Fruit fly (Drosophila melanogaster) whole organism, embryonic: ENCODE results near the gene CG14960.

ENCODE experiments used
- Ada2b ChIP-seq: fragments of 200-800 bp; sonication (Bioruptor generic); IDR thresholded peaks from 2 replicates; pipeline ENCODE4 v1.3.6; 2022; ENCODE audit warnings: missing biosample characterization, missing genetic modification characterization
- Bgb ChIP-seq: fragments of 200-800 bp; sonication (Bioruptor generic); IDR thresholded peaks from 2 replicates; pipeline ENCODE4 v1.3.6; 2022; ENCODE audit warnings: missing biosample characterization, missing genetic modification characterization; ENCODE audit not compliant: partially characterized antibody
- CG10147 ChIP-seq: fragments of 200-800 bp; sonication (Bioruptor generic); optimal IDR thresholded peaks from 2 replicates; lab custom pipeline; 2019; ENCODE audit warnings: missing biosample characterization, mild to moderate bottlenecking, missing genetic modification characterization, moderate library complexity
- CG10431 ChIP-seq: fragments of 200-800 bp; sonication (Bioruptor generic); optimal IDR thresholded peaks from 3 replicates; lab custom pipeline; 2018; ENCODE audit warnings: missing biosample characterization, mild to moderate bottlenecking, missing genetic modification characterization
- CG12071 ChIP-seq: fragments of 200-800 bp; sonication (Bioruptor generic); optimal IDR thresholded peaks from 3 replicates; lab custom pipeline; 2018; ENCODE audit warnings: missing biosample characterization, mild to moderate bottlenecking, missing genetic modification characterization
- CG12769 ChIP-seq: fragments of 200-800 bp; sonication (Bioruptor generic); optimal IDR thresholded peaks from 2 replicates; lab custom pipeline; 2019; ENCODE audit warnings: missing biosample characterization, mild to moderate bottlenecking, missing genetic modification characterization, moderate library complexity
- CG13123 ChIP-seq: fragments of 200-800 bp; sonication (Bioruptor generic); optimal IDR thresholded peaks from 2 replicates; lab custom pipeline; 2016; ENCODE audit warnings: missing biosample characterization, missing genetic modification characterization
- CG13775 ChIP-seq: fragments of 200-800 bp; sonication (Bioruptor generic); optimal IDR thresholded peaks from 3 replicates; lab custom pipeline; 2017; ENCODE audit warnings: missing biosample characterization, mild to moderate bottlenecking, missing genetic modification characterization
- CG14014 ChIP-seq: fragments of 200-800 bp; sonication (Bioruptor generic); IDR thresholded peaks from 2 replicates; pipeline ENCODE4 v1.3.6; 2022; ENCODE audit warnings: missing biosample characterization, missing genetic modification characterization
- CG17328 ChIP-seq: fragments of 200-800 bp; sonication (Bioruptor generic); IDR thresholded peaks from 2 replicates; pipeline ENCODE4 v1.3.6; 2022; ENCODE audit warnings: missing biosample characterization, missing genetic modification characterization
- CG18476 ChIP-seq: fragments of 200-800 bp; sonication (Bioruptor generic); optimal IDR thresholded peaks from 2 replicates; lab custom pipeline; 2016; ENCODE audit warnings: missing biosample characterization, mild to moderate bottlenecking, missing genetic modification characterization
- CG2129 ChIP-seq: fragments of 200-800 bp; sonication (Bioruptor generic); IDR thresholded peaks from 2 replicates; pipeline ENCODE4 v1.3.6; 2022; ENCODE audit warnings: missing biosample characterization, missing genetic modification characterization; ENCODE audit not compliant: partially characterized antibody
- CG30431 ChIP-seq: fragments of 200-800 bp; sonication (Bioruptor generic); optimal IDR thresholded peaks from 2 replicates; lab custom pipeline; 2017; ENCODE audit warnings: missing biosample characterization, missing genetic modification characterization
- CG31441 ChIP-seq: fragments of 200-800 bp; sonication (Bioruptor generic); IDR thresholded peaks from 2 replicates; pipeline ENCODE4 v1.3.6; 2022; ENCODE audit warnings: missing biosample characterization, missing genetic modification characterization
- CG32772 ChIP-seq: fragments of 200-800 bp; sonication (Bioruptor generic); IDR thresholded peaks from 2 replicates; pipeline ENCODE4 v1.3.6; 2022; ENCODE audit warnings: missing biosample characterization, missing genetic modification characterization
- CG33557 ChIP-seq: fragments of 200-800 bp; sonication (Bioruptor generic); optimal IDR thresholded peaks from 2 replicates; lab custom pipeline; 2019; ENCODE audit warnings: missing biosample characterization, mild to moderate bottlenecking, missing genetic modification characterization, moderate library complexity
- CG43689 ChIP-seq: fragments of 200-800 bp; sonication (Bioruptor generic); IDR thresholded peaks from 2 replicates; pipeline ENCODE4 v1.3.6; 2022; ENCODE audit warnings: missing biosample characterization, missing genetic modification characterization
- CG7271 ChIP-seq: fragments of 200-800 bp; sonication (Bioruptor generic); optimal IDR thresholded peaks from 2 replicates; lab custom pipeline; 2018; ENCODE audit warnings: missing biosample characterization, mild to moderate bottlenecking, missing genetic modification characterization, moderate library complexity
- CG8388 ChIP-seq: fragments of 200-800 bp; sonication (Bioruptor generic); optimal IDR thresholded peaks from 2 replicates; lab custom pipeline; 2019; ENCODE audit warnings: missing biosample characterization, mild to moderate bottlenecking, missing genetic modification characterization, moderate library complexity
- CG9727 ChIP-seq: fragments of 200-800 bp; sonication (Bioruptor generic); optimal IDR thresholded peaks from 3 replicates; lab custom pipeline; 2017; ENCODE audit warnings: missing biosample characterization, mild to moderate bottlenecking, missing genetic modification characterization
- Deaf1 ChIP-seq: fragments of 200-800 bp; optimal IDR thresholded peaks from 3 replicates; lab custom pipeline; 2019; ENCODE audit warnings: missing biosample characterization, mild to moderate bottlenecking, missing genetic modification characterization, moderate library complexity
- Dip3 ChIP-seq: fragments of 200-800 bp; sonication (Bioruptor generic); optimal IDR thresholded peaks from 3 replicates; lab custom pipeline; 2016; ENCODE audit warnings: missing biosample characterization, missing genetic modification characterization
- H2.0 ChIP-seq: fragments of 200-800 bp; sonication (Bioruptor generic); IDR thresholded peaks from 2 replicates; pipeline ENCODE4 v1.3.6; 2022; ENCODE audit warnings: missing biosample characterization, missing genetic modification characterization
- HHEX ChIP-seq: fragments of 200-800 bp; sonication (Bioruptor generic); optimal IDR thresholded peaks from 3 replicates; lab custom pipeline; 2017; ENCODE audit warnings: missing biosample characterization, mild to moderate bottlenecking, missing genetic modification characterization, missing genetic modification reagents
- Lim3 ChIP-seq: fragments of 200-800 bp; sonication (Bioruptor generic); IDR thresholded peaks from 2 replicates; pipeline ENCODE4 v1.3.6; 2022; ENCODE audit warnings: missing biosample characterization, missing genetic modification characterization
- Med ChIP-seq: fragments of 200-800 bp; sonication (Bioruptor generic); peaks from one replicate; lab custom pipeline; 2016; ENCODE audit warnings: missing biosample characterization, missing genetic modification characterization, mild to moderate bottlenecking, inconsistent platforms, moderate library complexity
- NC2α ChIP-seq: fragments of 200-800 bp; sonication (Bioruptor generic); optimal IDR thresholded peaks from 2 replicates; lab custom pipeline; 2016; ENCODE audit warnings: missing biosample characterization, missing genetic modification characterization
- Neu2 ChIP-seq: fragments of 200-800 bp; sonication (Bioruptor generic); optimal IDR thresholded peaks from 3 replicates; lab custom pipeline; 2016; ENCODE audit warnings: missing biosample characterization, missing genetic modification characterization, borderline replicate concordance
- Opbp ChIP-seq: fragments of 200-800 bp; sonication (Bioruptor generic); IDR thresholded peaks from 3 replicates; pipeline ENCODE4 v1.3.6; 2022; ENCODE audit warnings: missing biosample characterization, missing genetic modification characterization; ENCODE audit not compliant: partially characterized antibody
- Six4 ChIP-seq: fragments of 200-800 bp; sonication (Bioruptor generic); optimal IDR thresholded peaks from 2 replicates; lab custom pipeline; 2016; ENCODE audit warnings: missing biosample characterization, missing genetic modification characterization
- Tbp ChIP-seq: fragments of >200 bp; optimal IDR thresholded peaks from 2 replicates; lab custom pipeline; 2018; ENCODE audit warnings: missing biosample characterization, missing genetic modification characterization
- ato ChIP-seq: fragments of 200-800 bp; sonication (Bioruptor generic); IDR thresholded peaks from 2 replicates; pipeline ENCODE4 v1.3.6; 2022; ENCODE audit warnings: missing biosample characterization, missing genetic modification characterization; ENCODE audit not compliant: partially characterized antibody
- bowl ChIP-seq: fragments of 200-800 bp; sonication (Bioruptor generic); IDR thresholded peaks from 2 replicates; pipeline ENCODE4 v1.3.6; 2022; ENCODE audit warnings: missing biosample characterization, missing genetic modification characterization
- br ChIP-seq: fragments of >200 bp; optimal IDR thresholded peaks from 2 replicates; lab custom pipeline; 2017
- crc ChIP-seq: fragments of 200-800 bp; sonication (Bioruptor generic); optimal IDR thresholded peaks from 2 replicates; lab custom pipeline; 2016; ENCODE audit warnings: missing biosample characterization, missing genetic modification characterization
- dm ChIP-seq: fragments of 200-800 bp; sonication (Bioruptor generic); optimal IDR thresholded peaks from 3 replicates; lab custom pipeline; 2016; ENCODE audit warnings: missing biosample characterization, missing genetic modification characterization
- ewg ChIP-seq: fragments of 200-800 bp; sonication (Bioruptor generic); optimal IDR thresholded peaks from 3 replicates; lab custom pipeline; 2017; ENCODE audit warnings: mild to moderate bottlenecking, missing biosample characterization, missing genetic modification reagents, missing genetic modification characterization
- gem ChIP-seq: fragments of 200-800 bp; sonication (Bioruptor generic); optimal IDR thresholded peaks from 2 replicates; lab custom pipeline; 2019; ENCODE audit warnings: missing biosample characterization, mild to moderate bottlenecking, missing genetic modification characterization, moderate library complexity
- gsb ChIP-seq: fragments of 200-800 bp; sonication (Bioruptor generic); IDR thresholded peaks from 2 replicates; pipeline ENCODE4 v1.3.6; 2022; ENCODE audit warnings: missing biosample characterization, missing genetic modification characterization
- gsb-n ChIP-seq: fragments of 200-800 bp; sonication (Bioruptor generic); optimal IDR thresholded peaks from 3 replicates; lab custom pipeline; 2018; ENCODE audit warnings: missing biosample characterization, mild to moderate bottlenecking, missing genetic modification characterization
- klu ChIP-seq: fragments of 200-800 bp; sonication (Bioruptor generic); IDR thresholded peaks from 2 replicates; pipeline ENCODE4 v1.3.6; 2022; ENCODE audit warnings: missing biosample characterization, missing genetic modification characterization
- lov ChIP-seq, 2 experiments: fragments of 200-800 bp in 1 of 2; fragments of >200 bp in 1 of 2; sonication (Bioruptor generic) in 1 of 2; IDR thresholded peaks in 1 of 2; optimal IDR thresholded peaks in 1 of 2; 2 replicates in 1 of 2; 3 replicates in 1 of 2; pipeline versions ENCODE4 v1.3.6 to Lab custom; 2017 to 2022; ENCODE audit warnings: missing biosample characterization in 1 of 2, missing genetic modification characterization in 1 of 2
- onecut ChIP-seq: fragments of 200-800 bp; sonication (Bioruptor generic); IDR thresholded peaks from 2 replicates; pipeline ENCODE4 v1.3.6; 2022; ENCODE audit warnings: missing biosample characterization, missing genetic modification characterization
- org-1 ChIP-seq: fragments of 200-800 bp; sonication (Bioruptor generic); optimal IDR thresholded peaks from 2 replicates; lab custom pipeline; 2017; ENCODE audit warnings: missing biosample characterization, missing genetic modification characterization
- otp ChIP-seq: fragments of 200-800 bp; sonication (Bioruptor generic); IDR thresholded peaks from 3 replicates; pipeline ENCODE4, ENCODE4 v1.3.6; 2022; ENCODE audit warnings: missing biosample characterization, missing genetic modification characterization
- peb ChIP-seq: fragments of 200-800 bp; sonication (Bioruptor generic); IDR thresholded peaks from 2 replicates; pipeline ENCODE4 v1.3.6; 2022; ENCODE audit warnings: missing biosample characterization, missing genetic modification characterization
- scrt ChIP-seq: fragments of 200-800 bp; sonication (Bioruptor generic); optimal IDR thresholded peaks from 2 replicates; lab custom pipeline; 2018; ENCODE audit warnings: missing biosample characterization, mild to moderate bottlenecking, missing genetic modification characterization, moderate library complexity
- sim ChIP-seq: fragments of 200-800 bp; sonication (Bioruptor generic); IDR thresholded peaks from 2 replicates; pipeline ENCODE4 v1.3.6; 2022; ENCODE audit warnings: missing biosample characterization, missing genetic modification characterization
- sima ChIP-seq: fragments of 200-800 bp; sonication (Bioruptor generic); optimal IDR thresholded peaks from 2 replicates; lab custom pipeline; 2016; ENCODE audit warnings: missing biosample characterization, missing genetic modification characterization
- zf30C ChIP-seq: fragments of 200-800 bp; sonication (Bioruptor generic); optimal IDR thresholded peaks from 3 replicates; lab custom pipeline; 2018; ENCODE audit warnings: missing biosample characterization, mild to moderate bottlenecking, missing genetic modification characterization
- zfh2 ChIP-seq: fragments of 200-800 bp; sonication (Bioruptor generic); optimal IDR thresholded peaks from 2 replicates; lab custom pipeline; 2016; ENCODE audit warnings: missing biosample characterization, missing genetic modification characterization

The CG14960 gene

dm6 chr3L:3303087-3303526 lies 32.3 kb downstream of the CG14960 start, which contains the start of gene CG14968 (continued):
- TF ChIP-seq bowl (GFP tag; lab: Robert Waterston, UW) (peak; percentile 95), dm (no peak), NC2α (GFP tag; lab: Kevin White, UChicago) (peak; percentile 13), CG30431 (peak; percentile 74), Neu2 (GFP tag; lab: Kevin White, UChicago) (no peak), gsb-n (tag; lab: Kevin White, UChicago) (peak; percentile 74), CG18476 (peak; percentile 90), CG13123 (GFP tag; lab: Kevin White, UChicago) (peak; percentile 85), Opbp (GFP tag; lab: Robert Waterston, UW) (no peak), gem (tag; lab: Kevin White, UChicago) (peak; percentile 95), Deaf1 (tag; lab: Kevin White, UChicago) (peak; percentile 74), Ada2b (peak; percentile 95), Six4 (GFP tag; lab: Kevin White, UChicago) (peak; percentile 89), CG12769 (tag; lab: Kevin White, UChicago) (no peak), CG43689 (GFP tag; lab: Robert Waterston, UW) (peak; percentile 94), zf30C (GFP tag; lab: Kevin White, UChicago) (no peak), CG14014 (peak; percentile 97), CG32772 (GFP tag; lab: Robert Waterston, UW) (peak; percentile 95), sim (peak; percentile 77; the same call in 1 of the 2 replicates), Med (GFP tag; lab: Kevin White, UChicago) (peak; percentile 96), Lim3 (GFP tag; lab: Robert Waterston, UW) (peak; percentile 83), zfh2 (GFP tag; lab: Kevin White, UChicago) (peak; percentile 75), gsb (GFP tag; lab: Robert Waterston, UW) (peak; percentile 92), peb (GFP tag; lab: Robert Waterston, UW) (peak; percentile 91), H2.0 (GFP tag; lab: Robert Waterston, UW) (peak; percentile 96), CG7271 (peak; percentile 75), CG10147 (GFP tag; lab: Kevin White, UChicago) (peak; percentile 96), ato (GFP tag; lab: Robert Waterston, UW) (no peak), CG9727 (GFP tag; lab: Kevin White, UChicago) (peak; percentile 85), CG33557 (GFP tag; lab: Kevin White, UChicago) (peak; percentile 69), CG2129 (GFP tag; lab: Robert Waterston, UW) (no peak), ewg (GFP tag; lab: Kevin White, UChicago) (peak; percentile 80), CG31441 (peak; percentile 93), Bgb (GFP tag; lab: Robert Waterston, UW) (no peak), org-1 (GFP tag; lab: Kevin White, UChicago) (peak; percentile 71), Tbp (GFP tag; lab: Kevin White, UChicago) (no peak), scrt (GFP tag; lab: Kevin White, UChicago) (peak; percentile 90), otp (peak; percentile 93), onecut (peak; percentile 86), Dip3 (peak; percentile 83), sima (GFP tag; lab: Kevin White, UChicago) (peak; percentile 69), CG8388 (peak; percentile 85), br (lab: Kevin White, UChicago) (no peak), CG12071 (GFP tag; lab: Kevin White, UChicago) (peak; percentile 88), lov (optimal IDR thresholded peaks at IDR 0.05; lab: Kevin White, UChicago) (no peak), lov (GFP tag; IDR thresholded peaks at IDR 0.05; lab: Robert Waterston, UW) (peak; percentile 93), klu (GFP tag; lab: Robert Waterston, UW) (peak; percentile 90), CG17328 (peak; percentile 96), crc (GFP tag; lab: Kevin White, UChicago) (peak; percentile 52), CG13775 (peak; percentile 88), HHEX (GFP tag; lab: Kevin White, UChicago) (peak; percentile 94), CG10431 (peak; percentile 54)
